Fruit fly (Drosophila melanogaster) whole organism, wandering third instar larva: ENCODE data around the gene CG4949.

ENCODE experiments used
- Hr83 ChIP-seq: fragments of 200-300 bp; sonication (Bioruptor generic); optimal IDR thresholded peaks from 2 replicates; lab custom pipeline; 2016; ENCODE audit warnings: missing biosample characterization, mild to moderate bottlenecking, missing genetic modification characterization, moderate library complexity; ENCODE audit not compliant: poor library complexity, severe bottlenecking
- dl ChIP-seq, 2 experiments: fragments of 175-275, 200-275 bp in 1 of 2; fragments of 200-275 bp in 1 of 2; sonication (Bioruptor generic); optimal IDR thresholded peaks; lab custom pipeline; 2018; ENCODE audit warnings: mild to moderate bottlenecking in 2 of 2, missing biosample characterization in 2 of 2, missing genetic modification characterization in 2 of 2, moderate library complexity in 2 of 2; ENCODE audit not compliant: partially characterized antibody in 2 of 2, insufficient read depth in 1 of 2
- psq ChIP-seq: fragments of 200-800 bp; sonication (Bioruptor generic); optimal IDR thresholded peaks from 3 replicates; lab custom pipeline; 2017; ENCODE audit warnings: missing biosample characterization, mild to moderate bottlenecking, missing genetic modification characterization, moderate library complexity

dm6 chrX:17121600-17121999, 43.0 kb downstream of the CG4949 start:
- TF ChIP-seq psq (GFP tag; lab: Kevin White, UChicago): peak; percentile 8
- no peak for TF ChIP-seq dl (GFP tag; optimal IDR thresholded peaks at IDR 0.05; lab: Kevin White, UChicago; ENCODE audit: insufficient read depth in 1 of 2, partially characterized antibody in 2 of 2)
- peak; percentile 94 for TF ChIP-seq Hr83 (GFP tag; lab: Kevin White, UChicago)
